Fruit fly (Drosophila melanogaster): ENCODE measurements around the gene Dscam4.

Gene Dscam4

DNA sequence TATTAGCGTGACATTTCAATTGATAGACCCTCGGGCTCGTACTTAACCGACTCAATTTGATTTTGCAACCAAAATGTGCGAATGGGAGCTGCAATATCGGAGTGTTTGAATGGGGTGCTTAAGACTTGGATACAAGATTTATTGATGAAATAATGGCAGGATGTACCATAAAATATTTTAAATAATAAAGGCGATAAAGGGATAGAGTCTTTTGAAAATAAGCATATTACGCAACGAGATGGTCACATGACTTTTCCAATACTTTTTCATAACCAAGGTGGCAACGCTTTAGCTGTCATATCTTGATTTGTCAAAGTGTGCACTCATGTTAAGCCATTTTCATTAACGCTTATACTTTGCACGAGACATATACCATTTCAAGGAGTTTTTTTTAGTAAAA lies 9.5 kb upstream of the Dscam4 start, which contains the start of gene eIF4E3:
Gene eIF4E3, plus strand, starts transcription at position 301 of the 400 bp plus-strand sequence.
- TF ChIP-seq svp (GFP tag), result no peak
- no peak for TF ChIP-seq Lpt (GFP tag; optimal IDR thresholded peaks at IDR 0.05)
- no peak for TF ChIP-seq CG16779 (tag; optimal IDR thresholded peaks at IDR 0.05)
- no peak for TF ChIP-seq Smox (GFP tag; optimal IDR thresholded peaks at IDR 0.05)
- no peak for TF ChIP-seq CG6808 (GFP tag; optimal IDR thresholded peaks at IDR 0.05)
- TF ChIP-seq dac (GFP tag; optimal IDR thresholded peaks at IDR 0.05), result no peak

dm6 chr3L:8240501-8240900 lies 2.1 kb downstream of the Dscam4 start, which contains the start of gene CG7213:
Gene CG7213 (minus strand): TSS chr3L:8240601.
- TF ChIP-seq esn (GFP tag; optimal IDR thresholded peaks at IDR 0.05) (no peak), pdm3 (GFP tag; optimal IDR thresholded peaks at IDR 0.05) (no peak), Ets96B (tag; optimal IDR thresholded peaks at IDR 0.05) (no peak), achi (GFP tag; optimal IDR thresholded peaks at IDR 0.05) (no peak), CG6808 (GFP tag; optimal IDR thresholded peaks at IDR 0.05) (no peak), Smox (GFP tag; optimal IDR thresholded peaks at IDR 0.05) (no peak), CG31627 (GFP tag; optimal IDR thresholded peaks at IDR 0.05) (no peak), CG9139 (GFP tag; optimal IDR thresholded peaks at IDR 0.05) (no peak)

DNA sequence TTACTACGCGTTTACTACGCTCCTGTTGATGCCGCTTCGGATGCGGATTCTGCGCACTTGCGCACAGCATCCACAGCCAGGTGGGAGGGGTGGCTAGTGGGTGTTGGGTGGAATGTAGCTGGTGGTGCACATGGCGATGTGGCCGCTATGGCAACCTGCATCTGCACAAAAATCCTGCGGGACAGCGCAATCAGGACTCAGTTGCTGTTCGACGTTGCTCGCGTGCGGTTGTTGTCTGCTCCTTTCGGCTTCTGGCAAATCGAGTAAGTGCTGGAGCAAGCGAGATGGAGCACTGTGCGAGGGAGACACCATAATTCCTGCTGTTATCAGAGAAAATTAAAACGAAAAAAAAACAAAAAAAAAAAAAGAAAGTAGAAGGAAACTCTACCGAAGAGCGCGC lies 2.5 kb downstream of the Dscam4 start:
- TF ChIP-seq ss (GFP tag; optimal IDR thresholded peaks at IDR 0.05), result peak in 1 of 2 experiments; percentile 21
- TF ChIP-seq eg (GFP tag; IDR thresholded peaks at IDR 0.05), result peak; percentile 63; the same call in 1 of the 3 replicates
- peak; percentile 23 for TF ChIP-seq CG6808 (GFP tag; optimal IDR thresholded peaks at IDR 0.05)
- TF ChIP-seq CG6792 (GFP tag; optimal IDR thresholded peaks at IDR 0.05), result no peak
- TF ChIP-seq Eip78C (GFP tag), result peak; percentile 39
- TF ChIP-seq CG7368 (GFP tag; optimal IDR thresholded peaks at IDR 0.05), result peak; percentile 41
- peak; percentile 35; the same call in 1 of the 3 replicates for TF ChIP-seq CG6163 (GFP tag; IDR thresholded peaks at IDR 0.05)
- TF ChIP-seq Eip75B (GFP tag; optimal IDR thresholded peaks at IDR 0.05), result no peak

- TF ChIP-seq cyc (GFP tag; optimal IDR thresholded peaks at IDR 0.05) (peak; percentile 34), net (GFP tag; optimal IDR thresholded peaks at IDR 0.05) (peak; percentile 10), CG15336 (GFP tag; IDR thresholded peaks at IDR 0.05) (peak; percentile 37; the same call in 1 of the 2 replicates), CG8119 (GFP tag; IDR thresholded peaks at IDR 0.05) (no peak; the same call in 2 of the 3 replicates), CG11294 (GFP tag; IDR thresholded peaks at IDR 0.05) (no peak; the same call in 1 of the 2 replicates), fd85E (GFP tag; optimal IDR thresholded peaks at IDR 0.05) (no peak), CG8319 (GFP tag; optimal IDR thresholded peaks at IDR 0.05) (no peak), Hr39 (GFP tag; optimal IDR thresholded peaks at IDR 0.05) (peak; percentile 43), CG16779 (tag; optimal IDR thresholded peaks at IDR 0.05) (no peak), Eip75B (GFP tag; optimal IDR thresholded peaks at IDR 0.05) (peak; percentile 19), Hr4 (GFP tag; optimal IDR thresholded peaks at IDR 0.05) (peak; percentile 23), Sox102F (GFP tag; optimal IDR thresholded peaks at IDR 0.05) (peak; percentile 14), acj6 (GFP tag; optimal IDR thresholded peaks at IDR 0.05) (peak; percentile 34), ss (GFP tag; optimal IDR thresholded peaks at IDR 0.05) (peak in 1 of 2 experiments; percentile 22), CG11902 (GFP tag; optimal IDR thresholded peaks at IDR 0.05) (peak; percentile 11), pdm3 (GFP tag; optimal IDR thresholded peaks at IDR 0.05) (peak; percentile 42), spab (GFP tag; optimal IDR thresholded peaks at IDR 0.05) (peak; percentile 39), CG9139 (GFP tag; optimal IDR thresholded peaks at IDR 0.05) (no peak), CG34406 (GFP tag; optimal IDR thresholded peaks at IDR 0.05) (peak; percentile 10), salr (GFP tag; optimal IDR thresholded peaks at IDR 0.05) (peak in 1 of 2 experiments; percentile 10), Sox14 (GFP tag; optimal IDR thresholded peaks at IDR 0.05) (peak; percentile 36), CG7368 (GFP tag; optimal IDR thresholded peaks at IDR 0.05) (no peak), CG8632 (GFP tag; optimal IDR thresholded peaks at IDR 0.05) (no peak), CG3032 (tag; optimal IDR thresholded peaks at IDR 0.05) (peak; percentile 31), achi (GFP tag; optimal IDR thresholded peaks at IDR 0.05) (peak; percentile 27), CG6854 (GFP tag; optimal IDR thresholded peaks at IDR 0.05) (no peak), CG6163 (GFP tag; IDR thresholded peaks at IDR 0.05) (no peak), CG32006 (GFP tag; optimal IDR thresholded peaks at IDR 0.05) (peak; percentile 43), Eip78C (GFP tag) (no peak), topi (GFP tag; optimal IDR thresholded peaks at IDR 0.05) (peak; percentile 48), eg (GFP tag; IDR thresholded peaks at IDR 0.05) (0 out of 3 replicates have a peak, but pooled peaks have one; percentile 25), Eip93F (GFP tag; optimal IDR thresholded peaks at IDR 0.05) (no peak), Ets21C (GFP tag; optimal IDR thresholded peaks at IDR 0.05) (peak; percentile 9), vri (GFP tag; optimal IDR thresholded peaks at IDR 0.05) (no peak), OdsH (GFP tag; optimal IDR thresholded peaks at IDR 0.05) (peak; percentile 40), fkh (GFP tag; optimal IDR thresholded peaks at IDR 0.05) (no peak)
Observed at dm6 chr3L:8284651-8285050, 46.2 kb downstream of the Dscam4 start.

Data from whole organism, prepupa.